Worm (Caenorhabditis elegans) whole organism, L4/young adult: Measurements from ENCODE around the gene mes-4.

ENCODE experiments used
- dao-5 ChIP-seq: sonication (generic microtip); optimal IDR thresholded peaks from 2 replicates; lab custom pipeline; 2016; ENCODE audit warnings: missing genotype, missing genetic modification characterization, moderate library complexity, missing compliant biosample characterization
- him-1 ChIP-seq: sonication (generic microtip); optimal IDR thresholded peaks from 2 replicates; lab custom pipeline; 2016; ENCODE audit warnings: missing genotype, missing genetic modification reagents, missing genetic modification characterization, missing compliant biosample characterization

ce11 chrV:13423045-13423444, 14.3 kb downstream of the mes-4 start, which contains the start of gene srv-9:
- TF ChIP-seq him-1 (no peak), dao-5 (tag; lab: Kevin White, UChicago) (no peak)
